Worm (Caenorhabditis elegans) whole organism, L4 larva: ENCODE measurements around the gene K08D8.9.

ENCODE experiments used
- F10B5.3 ChIP-seq: sonication (generic microtip); optimal IDR thresholded peaks from 2 replicates; lab custom pipeline; 2016; ENCODE audit warnings: mild to moderate bottlenecking, missing genetic modification characterization, missing compliant biosample characterization
- ama-1 ChIP-seq: fragments of 150-350 bp; optimal IDR thresholded peaks from 2 replicates; lab custom pipeline; 2014; ENCODE audit warnings: inconsistent platforms, mixed read lengths
- egl-43 ChIP-seq: fragments of 200-800 bp; sonication (Bioruptor generic); IDR thresholded peaks from 2 replicates; pipeline ENCODE4 v1.3.6; 2022; ENCODE audit warnings: missing genetic modification reagents, missing genetic modification characterization, missing compliant biosample characterization
- jun-1 ChIP-seq: fragments of 150-350 bp; optimal IDR thresholded peaks from 2 replicates; lab custom pipeline; 2014; ENCODE audit warnings: missing biosample characterization, missing genetic modification reagents, missing genetic modification characterization
- mep-1 ChIP-seq: fragments of 150-350 bp; sonication (generic microtip); optimal IDR thresholded peaks from 3 replicates; lab custom pipeline; 2014; ENCODE audit warnings: missing biosample characterization, missing genetic modification characterization
- nhr-111 ChIP-seq: fragments of 200-800 bp; sonication (Bioruptor generic); optimal IDR thresholded peaks from 2 replicates; lab custom pipeline; 2018; ENCODE audit warnings: mild to moderate bottlenecking, missing genetic modification characterization, missing compliant biosample characterization
- nhr-77 ChIP-seq: fragments of 150-350 bp; optimal IDR thresholded peaks from 2 replicates; lab custom pipeline; 2014; ENCODE audit warnings: missing biosample characterization, missing genetic modification characterization
- pha-4 ChIP-seq, 2 experiments: fragments of 150-350 bp in 1 of 2; fragments of 200-800 bp in 1 of 2; sonication (Bioruptor generic) in 1 of 2; IDR thresholded peaks in 1 of 2; optimal IDR thresholded peaks in 1 of 2; 2 replicates each; pipeline versions ENCODE4 v1.3.6 to Lab custom; 2014 to 2022; ENCODE audit warnings: missing genetic modification characterization in 2 of 2, missing genetic modification reagents in 2 of 2, missing biosample characterization in 1 of 2, missing compliant biosample characterization in 1 of 2
- unc-130 ChIP-seq: sonication (generic microtip); optimal IDR thresholded peaks from 2 replicates; lab custom pipeline; 2016; ENCODE audit warnings: missing genetic modification reagents, missing genetic modification characterization, missing compliant biosample characterization
- unc-39 ChIP-seq: sonication (generic microtip); optimal IDR thresholded peaks from 2 replicates; lab custom pipeline; 2017; ENCODE audit warnings: missing biosample characterization, missing genetic modification characterization
- zag-1 ChIP-seq: fragments of 150-350 bp; optimal IDR thresholded peaks from 2 replicates; lab custom pipeline; 2014; ENCODE audit warnings: missing biosample characterization, missing genetic modification characterization
- ztf-11 ChIP-seq: fragments of 150-350 bp; optimal IDR thresholded peaks from 2 replicates; lab custom pipeline; 2014; ENCODE audit warnings: missing biosample characterization, missing genetic modification characterization

ce11 chrIV:12924332-12924731 is 24.8 kb downstream of the K08D8.9 start, which contains the start of gene srlf-4:
- TF ChIP-seq jun-1 (no peak), ama-1 (lab: Kevin White, UChicago) (no peak), unc-130 (GFP tag; lab: Kevin White, UChicago) (no peak), nhr-77 (no peak), egl-43 (GFP tag; lab: Robert Waterston, UW) (no peak), ztf-11 (tag; lab: Kevin White, UChicago) (no peak), mep-1 (no peak), nhr-111 (no peak), unc-39 (tag; lab: Kevin White, UChicago) (no peak), F10B5.3 (tag; lab: Kevin White, UChicago) (no peak), zag-1 (tag; lab: Kevin White, UChicago) (no peak), pha-4 (GFP tag; IDR thresholded peaks at IDR 0.05; lab: Robert Waterston, UW) (no peak), pha-4 (tag; optimal IDR thresholded peaks at IDR 0.05; lab: Kevin White, UChicago) (no peak)
